Worm (Caenorhabditis elegans) whole organism, L4 larva: ENCODE measurements around the gene cchl-1.

Source experiments
- F10B5.3 ChIP-seq: sonication (generic microtip); optimal IDR thresholded peaks from 2 replicates; lab custom pipeline; 2016; ENCODE audit warnings: mild to moderate bottlenecking, missing genetic modification characterization, missing compliant biosample characterization
- F26F4.8 ChIP-seq: fragments of 200-800 bp; sonication (Bioruptor generic); conservative IDR thresholded peaks from 2 replicates; pipeline ENCODE4 v1.3.6; 2022; ENCODE audit warnings: missing genetic modification characterization, missing compliant biosample characterization
- F37D6.2 ChIP-seq: sonication (generic microtip); optimal IDR thresholded peaks from 2 replicates; lab custom pipeline; 2016; ENCODE audit warnings: mild to moderate bottlenecking, missing genetic modification characterization, missing compliant biosample characterization
- F49E8.2 ChIP-seq: sonication (generic microtip); optimal IDR thresholded peaks from 2 replicates; lab custom pipeline; 2016; ENCODE audit warnings: missing compliant biosample characterization, mild to moderate bottlenecking, missing genetic modification characterization, borderline replicate concordance
- T20F7.1 ChIP-seq: fragments of 200-800 bp; sonication (Bioruptor generic); optimal IDR thresholded peaks from 2 replicates; lab custom pipeline; 2018; ENCODE audit warnings: mild to moderate bottlenecking, missing genetic modification characterization, missing compliant biosample characterization
- Y105C5A.15 ChIP-seq: fragments of 200-800 bp; sonication (Bioruptor generic); IDR thresholded peaks from 2 replicates; pipeline ENCODE4 v1.3.6; 2022; ENCODE audit warnings: missing genetic modification characterization, missing compliant biosample characterization
- Y48G9A.11 ChIP-seq: fragments of 200-800 bp; sonication (Bioruptor generic); IDR thresholded peaks from 2 replicates; pipeline ENCODE4 v1.3.6; 2022; ENCODE audit warnings: missing genetic modification reagents, missing genetic modification characterization, missing compliant biosample characterization
- Y5F2A.4 ChIP-seq: fragments of 200-800 bp; sonication (Bioruptor generic); optimal IDR thresholded peaks from 2 replicates; lab custom pipeline; 2018; ENCODE audit warnings: mild to moderate bottlenecking, missing genetic modification characterization, missing compliant biosample characterization
- Y75B8A.6 ChIP-seq: fragments of 200-800 bp; sonication (Bioruptor generic); IDR thresholded peaks from 2 replicates; pipeline ENCODE4 v1.3.6; 2022; ENCODE audit warnings: missing genetic modification reagents, missing genetic modification characterization, missing compliant biosample characterization
- ZK337.2 ChIP-seq: fragments of 200-800 bp; sonication (Bioruptor generic); IDR thresholded peaks from 2 replicates; pipeline ENCODE4 v1.3.6; 2022; ENCODE audit warnings: missing genetic modification reagents, missing genetic modification characterization, missing compliant biosample characterization
- arid-1 ChIP-seq: fragments of 200-800 bp; sonication (Bioruptor generic); conservative IDR thresholded peaks from 2 replicates; pipeline ENCODE4 v1.3.6; 2022; ENCODE audit warnings: missing genetic modification reagents, missing genetic modification characterization, missing compliant biosample characterization
- ceh-20 ChIP-seq: fragments of 200-800 bp; sonication (Bioruptor generic); IDR thresholded peaks from 2 replicates; pipeline ENCODE4 v1.3.6; 2022; ENCODE audit warnings: missing genetic modification reagents, missing genetic modification characterization, missing compliant biosample characterization
- ceh-28 ChIP-seq: fragments of 150-350 bp; optimal IDR thresholded peaks from 2 replicates; lab custom pipeline; 2014; ENCODE audit warnings: missing biosample characterization, missing genetic modification reagents, missing genetic modification characterization
- ceh-32 ChIP-seq: sonication (generic microtip); optimal IDR thresholded peaks from 2 replicates; lab custom pipeline; 2016; ENCODE audit warnings: mild to moderate bottlenecking, missing genetic modification characterization, missing compliant biosample characterization; ENCODE audit not compliant: poor library complexity
- ceh-44 ChIP-seq: fragments of 200-800 bp; sonication (Bioruptor generic); IDR thresholded peaks from 2 replicates; pipeline ENCODE4 v1.3.6; 2022; ENCODE audit warnings: missing genetic modification reagents, missing genetic modification characterization, missing compliant biosample characterization
- ces-1 ChIP-seq: fragments of 150-350 bp; sonication (generic microtip); optimal IDR thresholded peaks from 4 replicates; lab custom pipeline; 2014; ENCODE audit warnings: missing biosample characterization, missing genetic modification reagents, missing genetic modification characterization
- daf-12 ChIP-seq: fragments of 150-350 bp; optimal IDR thresholded peaks from 2 replicates; lab custom pipeline; 2014; ENCODE audit warnings: missing biosample characterization, missing genetic modification reagents, missing genetic modification characterization
- daf-16 ChIP-seq, 3 experiments: sonication (generic microtip); optimal IDR thresholded peaks; 2 replicates each; lab custom pipeline; 2016 to 2017; ENCODE audit warnings: missing genetic modification characterization in 3 of 3, missing genetic modification reagents in 3 of 3, mild to moderate bottlenecking in 2 of 3, missing compliant biosample characterization in 2 of 3, missing biosample characterization in 1 of 3, moderate library complexity in 1 of 3
- dmd-6 ChIP-seq: fragments of 200-800 bp; sonication (Bioruptor generic); IDR thresholded peaks from 2 replicates; pipeline ENCODE4 v1.3.6; 2022; ENCODE audit warnings: missing genetic modification reagents, missing genetic modification characterization, missing compliant biosample characterization
- dmd-9 ChIP-seq: fragments of 200-800 bp; sonication (Bioruptor generic); IDR thresholded peaks from 2 replicates; pipeline ENCODE4 v1.3.6; 2022; ENCODE audit warnings: missing genetic modification reagents, missing genetic modification characterization, missing compliant biosample characterization
- egl-43 ChIP-seq: fragments of 200-800 bp; sonication (Bioruptor generic); IDR thresholded peaks from 2 replicates; pipeline ENCODE4 v1.3.6; 2022; ENCODE audit warnings: missing genetic modification reagents, missing genetic modification characterization, missing compliant biosample characterization
- fos-1 ChIP-seq: fragments of 150-350 bp; optimal IDR thresholded peaks from 2 replicates; lab custom pipeline; 2014; ENCODE audit warnings: missing biosample characterization, missing genetic modification characterization
- hlh-30 ChIP-seq: sonication (generic microtip); optimal IDR thresholded peaks from 2 replicates; lab custom pipeline; 2017; ENCODE audit warnings: antibody characterized with exemption, mild to moderate bottlenecking, missing genetic modification characterization, missing compliant biosample characterization; ENCODE audit not compliant: insufficient read depth
- jun-1 ChIP-seq: fragments of 150-350 bp; optimal IDR thresholded peaks from 2 replicates; lab custom pipeline; 2014; ENCODE audit warnings: missing biosample characterization, missing genetic modification reagents, missing genetic modification characterization
- lim-7 ChIP-seq: fragments of 200-800 bp; sonication (Bioruptor generic); IDR thresholded peaks from 2 replicates; pipeline ENCODE4 v1.3.6; 2022; ENCODE audit warnings: missing genetic modification characterization, missing compliant biosample characterization
- lin-13 ChIP-seq: fragments of 150-350 bp; optimal IDR thresholded peaks from 2 replicates; lab custom pipeline; 2014; ENCODE audit warnings: missing biosample characterization, missing genetic modification reagents, missing genetic modification characterization
- lin-15B ChIP-seq: fragments of 150-350 bp; sonication (generic microtip); optimal IDR thresholded peaks from 3 replicates; lab custom pipeline; 2014; ENCODE audit warnings: missing biosample characterization, missing genetic modification characterization
- lin-38 ChIP-seq: fragments of 200-800 bp; sonication (Bioruptor generic); IDR thresholded peaks from 2 replicates; pipeline ENCODE4 v1.3.6; 2022; ENCODE audit warnings: missing genetic modification reagents, missing genetic modification characterization, missing compliant biosample characterization
- lir-3 ChIP-seq: sonication (generic microtip); optimal IDR thresholded peaks from 2 replicates; lab custom pipeline; 2016; ENCODE audit warnings: mild to moderate bottlenecking, missing genetic modification characterization, missing compliant biosample characterization
- lsy-2 ChIP-seq, 2 experiments: fragments of 150-350 bp in 1 of 2; sonication (generic microtip) in 1 of 2; optimal IDR thresholded peaks; 2 replicates each; lab custom pipeline; 2014 to 2017; ENCODE audit warnings: missing biosample characterization in 2 of 2, missing genetic modification characterization in 2 of 2
- madf-5 ChIP-seq, 2 experiments: fragments of 200-800 bp; sonication (Bioruptor generic); IDR thresholded peaks; 2 replicates each; pipeline ENCODE4 v1.3.6; 2022; ENCODE audit warnings: missing compliant biosample characterization in 2 of 2, missing genetic modification characterization in 2 of 2
- mdl-1 ChIP-seq, 2 experiments: fragments of 150-350 bp in 1 of 2; sonication (generic microtip) in 1 of 2; optimal IDR thresholded peaks; 2 replicates each; lab custom pipeline; 2014 to 2017; ENCODE audit warnings: missing biosample characterization in 2 of 2, missing genetic modification characterization in 2 of 2
- mep-1 ChIP-seq: fragments of 150-350 bp; sonication (generic microtip); optimal IDR thresholded peaks from 3 replicates; lab custom pipeline; 2014; ENCODE audit warnings: missing biosample characterization, missing genetic modification characterization
- mes-2 ChIP-seq: sonication (generic microtip); optimal IDR thresholded peaks from 2 replicates; lab custom pipeline; 2016; ENCODE audit warnings: missing genotype, mild to moderate bottlenecking, missing genetic modification characterization, missing compliant biosample characterization; ENCODE audit not compliant: poor library complexity, severe bottlenecking
- mxl-3 ChIP-seq: fragments of 200-800 bp; sonication (Bioruptor generic); optimal IDR thresholded peaks from 2 replicates; lab custom pipeline; 2018; ENCODE audit warnings: mild to moderate bottlenecking, missing genetic modification characterization, missing compliant biosample characterization
- nhr-10 ChIP-seq: fragments of 150-350 bp; optimal IDR thresholded peaks from 2 replicates; lab custom pipeline; 2014; ENCODE audit warnings: missing biosample characterization, missing genetic modification characterization
- nhr-102 ChIP-seq: sonication (generic microtip); optimal IDR thresholded peaks from 2 replicates; lab custom pipeline; 2016; ENCODE audit warnings: mild to moderate bottlenecking, missing genetic modification characterization, moderate library complexity, missing compliant biosample characterization
- nhr-28 ChIP-seq: fragments of 150-350 bp; optimal IDR thresholded peaks from 2 replicates; lab custom pipeline; 2014; ENCODE audit warnings: missing biosample characterization, missing genetic modification characterization
- nhr-42 ChIP-seq: fragments of 200-800 bp; sonication (Bioruptor generic); IDR thresholded peaks from 2 replicates; pipeline ENCODE4 v1.3.6; 2022; ENCODE audit warnings: missing genetic modification characterization, missing compliant biosample characterization
- php-3 ChIP-seq: fragments of 200-800 bp; sonication (Bioruptor generic); IDR thresholded peaks from 2 replicates; pipeline ENCODE4 v1.3.6; 2022; ENCODE audit warnings: missing genetic modification reagents, missing genetic modification characterization, missing compliant biosample characterization
- rbr-2 ChIP-seq: sonication (generic microtip); optimal IDR thresholded peaks from 2 replicates; lab custom pipeline; 2016; ENCODE audit warnings: missing genotype, missing genetic modification characterization, missing compliant biosample characterization
- saeg-2 ChIP-seq: fragments of 200-800 bp; sonication (Bioruptor generic); IDR thresholded peaks from 2 replicates; pipeline ENCODE4 v1.3.6; 2022; ENCODE audit warnings: missing genetic modification reagents, missing genetic modification characterization, missing compliant biosample characterization
- skn-1 ChIP-seq: fragments of 150-350 bp; optimal IDR thresholded peaks from 2 replicates; lab custom pipeline; 2014; ENCODE audit warnings: missing biosample characterization, missing genetic modification characterization
- snpc-4 ChIP-seq: fragments of 150-350 bp; optimal IDR thresholded peaks from 2 replicates; lab custom pipeline; 2014; ENCODE audit warnings: missing biosample characterization, missing genetic modification characterization
- spr-1 ChIP-seq: sonication (generic microtip); optimal IDR thresholded peaks from 2 replicates; lab custom pipeline; 2016; ENCODE audit warnings: mild to moderate bottlenecking, missing genetic modification characterization, missing compliant biosample characterization
- tag-97 ChIP-seq: fragments of 200-800 bp; sonication (Bioruptor generic); IDR thresholded peaks from 2 replicates; pipeline ENCODE4 v1.3.6; 2022; ENCODE audit warnings: missing genetic modification characterization, missing compliant biosample characterization
- tra-1 ChIP-seq: fragments of 200-800 bp; sonication (Bioruptor generic); IDR thresholded peaks from 2 replicates; pipeline ENCODE4 v1.3.6; 2022; ENCODE audit warnings: missing genetic modification reagents, missing genetic modification characterization, missing compliant biosample characterization
- unc-62 ChIP-seq, 3 experiments: fragments of 150-350 bp in 1 of 3; sonication (generic microtip); optimal IDR thresholded peaks in 2 of 3; peaks in 1 of 3; 1 replicate in 1 of 3; 2 replicates in 2 of 3; lab custom pipeline; 2014 to 2017; ENCODE audit warnings: missing biosample characterization in 3 of 3, missing genetic modification characterization in 3 of 3, missing genetic modification reagents in 3 of 3, missing genotype in 1 of 3
- vab-7 ChIP-seq: fragments of 200-800 bp; sonication (Bioruptor generic); IDR thresholded peaks from 2 replicates; pipeline ENCODE4 v1.3.6; 2022; ENCODE audit warnings: missing genetic modification reagents, missing genetic modification characterization, missing compliant biosample characterization
- zag-1 ChIP-seq: fragments of 150-350 bp; optimal IDR thresholded peaks from 2 replicates; lab custom pipeline; 2014; ENCODE audit warnings: missing biosample characterization, missing genetic modification characterization
- ztf-11 ChIP-seq: fragments of 150-350 bp; optimal IDR thresholded peaks from 2 replicates; lab custom pipeline; 2014; ENCODE audit warnings: missing biosample characterization, missing genetic modification characterization

Gene cchl-1

DNA sequence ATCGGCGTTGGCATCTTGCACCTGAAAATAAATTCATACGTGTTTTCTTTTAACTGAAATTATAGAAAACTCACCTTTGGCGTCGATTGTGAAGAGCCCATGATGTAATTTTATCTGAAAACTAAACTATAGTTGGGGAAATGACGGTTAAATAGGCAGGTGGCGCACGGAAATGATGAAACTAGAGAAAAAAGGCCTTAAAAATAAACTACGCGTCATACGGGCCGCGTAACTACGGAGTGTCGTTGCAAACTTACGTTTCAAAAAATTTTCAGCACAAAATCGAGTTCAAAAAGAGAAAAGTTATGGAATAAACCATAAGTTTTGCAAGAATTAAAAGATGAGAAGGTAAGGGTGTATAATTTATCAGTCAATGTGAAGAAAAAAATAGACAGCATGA is at the start of gene cchl-1:
TSS of gene cchl-1 (minus strand) at position 114 of the 400 bp plus-strand sequence.
- TF ChIP-seq spr-1 (tag; lab: Kevin White, UChicago): no peak
- no peak for TF ChIP-seq nhr-42
- no peak for TF ChIP-seq rbr-2 (tag; lab: Kevin White, UChicago)
- TF ChIP-seq nhr-102: no peak
- no peak for TF ChIP-seq lim-7 (GFP tag; lab: Robert Waterston, UW)
- TF ChIP-seq ceh-20 (GFP tag; lab: Robert Waterston, UW): no peak
- no peak for TF ChIP-seq mdl-1 (tag; optimal IDR thresholded peaks at IDR 0.05; lab: Kevin White, UChicago)
- TF ChIP-seq lin-38: peak; percentile 53
- no peak for TF ChIP-seq Y5F2A.4 (GFP tag; lab: Kevin White, UChicago)
- TF ChIP-seq skn-1 (tag; lab: Kevin White, UChicago): no peak
- TF ChIP-seq F10B5.3 (tag; lab: Kevin White, UChicago): no peak
- no peak for TF ChIP-seq F26F4.8
- no peak for TF ChIP-seq snpc-4 (tag; lab: Kevin White, UChicago)
- TF ChIP-seq dmd-9 (GFP tag; lab: Robert Waterston, UW): no peak
- no peak for TF ChIP-seq nhr-10 (tag; lab: Kevin White, UChicago)
- TF ChIP-seq T20F7.1 (GFP tag; lab: Kevin White, UChicago): peak; percentile 92
- peak; percentile 2 for TF ChIP-seq lin-13 (GFP tag; lab: Kevin White, UChicago)
- no peak for TF ChIP-seq unc-62 (GFP tag; optimal IDR thresholded peaks at IDR 0.05 in 1 of 2; lab: Kevin White, UChicago)
- no peak for TF ChIP-seq unc-62 (tag; optimal IDR thresholded peaks at IDR 0.05; lab: Kevin White, UChicago)
- no peak for TF ChIP-seq ceh-44 (GFP tag; lab: Robert Waterston, UW)
- peak in 1 of 2 experiments; percentile 35 for TF ChIP-seq lsy-2 (tag; optimal IDR thresholded peaks at IDR 0.05; lab: Kevin White, UChicago)
- no peak for TF ChIP-seq ceh-28 (tag; lab: Kevin White, UChicago)
- no peak for TF ChIP-seq Y75B8A.6 (GFP tag; lab: Robert Waterston, UW)
- no peak for TF ChIP-seq jun-1 (tag; lab: Kevin White, UChicago)
- TF ChIP-seq zag-1 (tag; lab: Kevin White, UChicago): no peak
- TF ChIP-seq lir-3: no peak
- peak; percentile 18 for TF ChIP-seq nhr-28 (tag; lab: Kevin White, UChicago)
- no peak for TF ChIP-seq vab-7 (GFP tag; lab: Robert Waterston, UW)
- TF ChIP-seq dmd-6 (GFP tag; lab: Robert Waterston, UW): no peak; the same call in 1 of the 2 replicates
- TF ChIP-seq F37D6.2: no peak
- no peak for TF ChIP-seq hlh-30
- no peak for TF ChIP-seq ceh-32 (tag; lab: Kevin White, UChicago)
- TF ChIP-seq tag-97 (GFP tag; lab: Robert Waterston, UW): no peak
- peak; percentile 2 for TF ChIP-seq F49E8.2 (tag; lab: Kevin White, UChicago)
- TF ChIP-seq Y105C5A.15: no peak
- TF ChIP-seq egl-43 (GFP tag; lab: Robert Waterston, UW): no peak
- no peak for TF ChIP-seq ZK337.2 (GFP tag; lab: Robert Waterston, UW)
- no peak for TF ChIP-seq php-3 (GFP tag; lab: Robert Waterston, UW)
- peak; percentile 43 for TF ChIP-seq mes-2 (tag; lab: Kevin White, UChicago)
- TF ChIP-seq lin-15B: no peak
- peak; percentile 48 for TF ChIP-seq mep-1 (tag; lab: Kevin White, UChicago)
- TF ChIP-seq mxl-3 (GFP tag; lab: Kevin White, UChicago): no peak
- no peak for TF ChIP-seq fos-1
- no peak for TF ChIP-seq ztf-11 (tag; lab: Kevin White, UChicago)
- no peak for TF ChIP-seq ces-1 (GFP tag; lab: Kevin White, UChicago)
- no peak for TF ChIP-seq daf-12
- no peak for TF ChIP-seq daf-16 (GFP tag; optimal IDR thresholded peaks at IDR 0.05; lab: Kevin White, UChicago)
- no peak for TF ChIP-seq daf-16 (tag; optimal IDR thresholded peaks at IDR 0.05; lab: Kevin White, UChicago)
- no peak for TF ChIP-seq Y48G9A.11
- no peak for TF ChIP-seq arid-1 (GFP tag; lab: Robert Waterston, UW)
- no peak for TF ChIP-seq tra-1 (GFP tag; lab: Robert Waterston, UW)
- TF ChIP-seq madf-5 (GFP tag; IDR thresholded peaks at IDR 0.05; lab: Robert Waterston, UW): no peak
- no peak for TF ChIP-seq saeg-2
